Fruit fly (Drosophila melanogaster): ENCODE results near the gene CG31269.

CG31269 gene

dm6 chr3R:17110880-17111726 lies 15.8 kb upstream of the CG31269 start:
- TF ChIP-seq eg (GFP tag; IDR thresholded peaks at IDR 0.05), result peak; percentile 12; the same call in 1 of the 3 replicates
- TF ChIP-seq cyc (GFP tag; optimal IDR thresholded peaks at IDR 0.05), result no peak
- TF ChIP-seq topi (GFP tag; optimal IDR thresholded peaks at IDR 0.05), result no peak
- TF ChIP-seq CG32006 (GFP tag; optimal IDR thresholded peaks at IDR 0.05), result no peak
- TF ChIP-seq Sox15 (GFP tag; optimal IDR thresholded peaks at IDR 0.05), result no peak
- TF ChIP-seq CG8319 (GFP tag; optimal IDR thresholded peaks at IDR 0.05), result no peak
- TF ChIP-seq vri (GFP tag; optimal IDR thresholded peaks at IDR 0.05), result peak; percentile 85
- peak in 1 of 2 experiments; percentile 41 for TF ChIP-seq ss (GFP tag; optimal IDR thresholded peaks at IDR 0.05)
- TF ChIP-seq CG4318 (GFP tag; optimal IDR thresholded peaks at IDR 0.05), result no peak
- TF ChIP-seq CG8632 (GFP tag; optimal IDR thresholded peaks at IDR 0.05), result no peak
- no peak for TF ChIP-seq Hr38 (GFP tag; optimal IDR thresholded peaks at IDR 0.05)
- TF ChIP-seq Sox14 (GFP tag; optimal IDR thresholded peaks at IDR 0.05), result no peak
- TF ChIP-seq dsx (GFP tag; optimal IDR thresholded peaks at IDR 0.05; ENCODE audit: poor library complexity, severe bottlenecking), result peak; percentile 27
- TF ChIP-seq CG15336 (GFP tag; IDR thresholded peaks at IDR 0.05), result no peak
- TF ChIP-seq Met (GFP tag; optimal IDR thresholded peaks at IDR 0.05), result no peak
- TF ChIP-seq fd85E (GFP tag; optimal IDR thresholded peaks at IDR 0.05), result no peak

- TF ChIP-seq CG6854 (GFP tag; optimal IDR thresholded peaks at IDR 0.05) (no peak), fkh (GFP tag; optimal IDR thresholded peaks at IDR 0.05) (peak; percentile 95), vri (GFP tag; optimal IDR thresholded peaks at IDR 0.05) (peak; percentile 31), dac (GFP tag; optimal IDR thresholded peaks at IDR 0.05) (no peak), CG8632 (GFP tag; optimal IDR thresholded peaks at IDR 0.05) (no peak), CG6792 (GFP tag; optimal IDR thresholded peaks at IDR 0.05) (no peak)
Measured at dm6 chr3R:17115668-17116067, 11.3 kb upstream of the CG31269 start.

dm6 chr3R:17116231-17116630 lies 10.7 kb upstream of the CG31269 start:
- peak; percentile 40 for TF ChIP-seq vri (GFP tag; optimal IDR thresholded peaks at IDR 0.05)
- peak; percentile 14 for TF ChIP-seq esn (GFP tag; optimal IDR thresholded peaks at IDR 0.05)
- peak; percentile 55 for TF ChIP-seq Eip78C (GFP tag)
- no peak for TF ChIP-seq topi (GFP tag; optimal IDR thresholded peaks at IDR 0.05)
- TF ChIP-seq Gug (GFP tag; IDR thresholded peaks at IDR 0.05), result no peak
- peak; percentile 35 for TF ChIP-seq Met (GFP tag; optimal IDR thresholded peaks at IDR 0.05)

- TF ChIP-seq Sox14 (GFP tag; optimal IDR thresholded peaks at IDR 0.05) (peak; percentile 75), pdm3 (GFP tag; optimal IDR thresholded peaks at IDR 0.05) (peak; percentile 71), CG8119 (GFP tag; IDR thresholded peaks at IDR 0.05) (no peak), CG3919 (GFP tag; optimal IDR thresholded peaks at IDR 0.05) (peak; percentile 55), CG7368 (GFP tag; optimal IDR thresholded peaks at IDR 0.05) (no peak), Ets96B (tag; optimal IDR thresholded peaks at IDR 0.05) (peak; percentile 59), OdsH (GFP tag; optimal IDR thresholded peaks at IDR 0.05) (peak; percentile 58), CG6276 (GFP tag; optimal IDR thresholded peaks at IDR 0.05) (peak; percentile 37), CG6854 (GFP tag; optimal IDR thresholded peaks at IDR 0.05) (peak; percentile 14), CG3032 (tag; optimal IDR thresholded peaks at IDR 0.05) (peak; percentile 74), CG6792 (GFP tag; optimal IDR thresholded peaks at IDR 0.05) (peak; percentile 48), CG11762 (GFP tag; optimal IDR thresholded peaks at IDR 0.05; ENCODE audit: insufficient read depth) (no peak), CG1621 (tag; optimal IDR thresholded peaks at IDR 0.05) (peak; percentile 10), Smox (GFP tag; optimal IDR thresholded peaks at IDR 0.05) (peak; percentile 20), Lpt (GFP tag; optimal IDR thresholded peaks at IDR 0.05) (no peak), CG4318 (GFP tag; optimal IDR thresholded peaks at IDR 0.05) (peak; percentile 44), achi (GFP tag; optimal IDR thresholded peaks at IDR 0.05) (peak; percentile 58), CG6808 (GFP tag; optimal IDR thresholded peaks at IDR 0.05) (peak; percentile 65), CG15336 (GFP tag; IDR thresholded peaks at IDR 0.05) (no peak), esn (GFP tag; optimal IDR thresholded peaks at IDR 0.05) (peak; percentile 83), CG34406 (GFP tag; optimal IDR thresholded peaks at IDR 0.05) (peak; percentile 54), Gug (GFP tag; IDR thresholded peaks at IDR 0.05) (no peak), CG10669 (GFP tag; optimal IDR thresholded peaks at IDR 0.05) (peak; percentile 52), CG8632 (GFP tag; optimal IDR thresholded peaks at IDR 0.05) (peak; percentile 51), fkh (GFP tag; optimal IDR thresholded peaks at IDR 0.05) (peak; percentile 50), Eip75B (GFP tag; optimal IDR thresholded peaks at IDR 0.05) (peak; percentile 57), cyc (GFP tag; optimal IDR thresholded peaks at IDR 0.05) (peak; percentile 57), CG11294 (GFP tag; IDR thresholded peaks at IDR 0.05) (no peak), Eip78C (GFP tag) (peak; percentile 92), dsx (GFP tag; optimal IDR thresholded peaks at IDR 0.05; ENCODE audit: poor library complexity, severe bottlenecking) (peak; percentile 63)
Measured at dm6 chr3R:17117607-17118327, 9.2 kb upstream of the CG31269 start.
